Worm (Caenorhabditis elegans): ENCODE measurements around the gene nhr-7.

- TF ChIP-seq fos-1 (tag; optimal IDR thresholded peaks at IDR 0.05) (no peak), nhr-12 (tag; optimal IDR thresholded peaks at IDR 0.05) (no peak), ceh-82 (tag; optimal IDR thresholded peaks at IDR 0.05) (no peak), ama-1 (optimal IDR thresholded peaks at IDR 0.05) (no peak), nhr-237 (tag; optimal IDR thresholded peaks at IDR 0.05) (no peak), alr-1 (tag; optimal IDR thresholded peaks at IDR 0.05; ENCODE audit: borderline replicate concordance) (no peak), snpc-4 (tag; optimal IDR thresholded peaks at IDR 0.05) (no peak), sox-4 (tag; optimal IDR thresholded peaks at IDR 0.05) (no peak), unc-130 (tag; optimal IDR thresholded peaks at IDR 0.05) (no peak), nhr-90 (tag; optimal IDR thresholded peaks at IDR 0.05; ENCODE audit: poor library complexity) (no peak)
These were observed 35.4 kb upstream of the nhr-7 start, which contains the start of gene B0035.13 for ce11 chrIV:11306548-11306947.
